Fruit fly (Drosophila melanogaster) whole organism, embryonic: ENCODE data around the gene Pur-alpha.

Source experiments
- Antp ChIP-seq: fragments of 200-800 bp; sonication (Bioruptor generic); optimal IDR thresholded peaks from 3 replicates; lab custom pipeline; 2016; ENCODE audit warnings: missing biosample characterization, missing genetic modification characterization
- Asciz ChIP-seq: fragments of 200-800 bp; sonication (Bioruptor generic); optimal IDR thresholded peaks from 2 replicates; lab custom pipeline; 2017; ENCODE audit warnings: missing biosample characterization, mild to moderate bottlenecking, missing genetic modification characterization, missing genetic modification reagents
- B-H2 ChIP-seq: fragments of 200-800 bp; sonication (Bioruptor generic); optimal IDR thresholded peaks from 2 replicates; lab custom pipeline; 2018; ENCODE audit warnings: missing biosample characterization, mild to moderate bottlenecking, missing genetic modification characterization
- BEAF-32 ChIP-seq: fragments of 200-800 bp; sonication (Bioruptor generic); optimal IDR thresholded peaks from 3 replicates; lab custom pipeline; 2017; ENCODE audit warnings: missing biosample characterization, missing genetic modification characterization, mild to moderate bottlenecking, moderate library complexity, missing genetic modification reagents
- CG10366 ChIP-seq: fragments of 200-800 bp; sonication (Bioruptor generic); IDR thresholded peaks from 2 replicates; pipeline ENCODE4 v1.3.6; 2022; ENCODE audit warnings: missing biosample characterization, missing genetic modification characterization
- CG11723 ChIP-seq: fragments of 200-800 bp; sonication (Bioruptor generic); optimal IDR thresholded peaks from 2 replicates; lab custom pipeline; 2017; ENCODE audit warnings: missing biosample characterization, mild to moderate bottlenecking, missing genetic modification characterization
- CG14710 ChIP-seq: fragments of 200-800 bp; sonication (Bioruptor generic); optimal IDR thresholded peaks from 3 replicates; lab custom pipeline; 2019; ENCODE audit warnings: missing biosample characterization, mild to moderate bottlenecking, missing genetic modification characterization, moderate library complexity
- CG15601 ChIP-seq: fragments of 200-800 bp; sonication (Bioruptor generic); optimal IDR thresholded peaks from 3 replicates; lab custom pipeline; 2019; ENCODE audit warnings: missing biosample characterization, mild to moderate bottlenecking, missing genetic modification characterization, moderate library complexity
- CG17802 ChIP-seq: fragments of 200-800 bp; sonication (Bioruptor generic); optimal IDR thresholded peaks from 2 replicates; lab custom pipeline; 2018; ENCODE audit warnings: missing biosample characterization, mild to moderate bottlenecking, missing genetic modification characterization, moderate library complexity
- CG17912 ChIP-seq: fragments of 200-800 bp; sonication (Bioruptor generic); optimal IDR thresholded peaks from 2 replicates; lab custom pipeline; 2018; ENCODE audit warnings: missing biosample characterization, mild to moderate bottlenecking, missing genetic modification characterization
- CG18262 ChIP-seq: fragments of 200-800 bp; optimal IDR thresholded peaks from 3 replicates; lab custom pipeline; 2019; ENCODE audit warnings: missing biosample characterization, mild to moderate bottlenecking, missing genetic modification characterization, moderate library complexity
- CG2120 ChIP-seq: fragments of 200-800 bp; sonication (Bioruptor generic); optimal IDR thresholded peaks from 3 replicates; lab custom pipeline; 2016; ENCODE audit warnings: missing biosample characterization, missing genetic modification characterization
- CG31441 ChIP-seq: fragments of 200-800 bp; sonication (Bioruptor generic); IDR thresholded peaks from 2 replicates; pipeline ENCODE4 v1.3.6; 2022; ENCODE audit warnings: missing biosample characterization, missing genetic modification characterization
- CG3407 ChIP-seq: fragments of 200-800 bp; sonication (Bioruptor generic); optimal IDR thresholded peaks from 2 replicates; lab custom pipeline; 2018; ENCODE audit warnings: missing biosample characterization, mild to moderate bottlenecking, missing genetic modification characterization
- CG4617 ChIP-seq: fragments of 200-800 bp; sonication (Bioruptor generic); optimal IDR thresholded peaks from 3 replicates; lab custom pipeline; 2016; ENCODE audit warnings: missing biosample characterization, missing genetic modification characterization, borderline replicate concordance
- CG4707 ChIP-seq: fragments of 200-800 bp; sonication (Bioruptor generic); optimal IDR thresholded peaks from 2 replicates; lab custom pipeline; 2018; ENCODE audit warnings: missing biosample characterization, mild to moderate bottlenecking, missing genetic modification characterization, moderate library complexity
- CG6813 ChIP-seq: fragments of 200-800 bp; sonication (Bioruptor generic); optimal IDR thresholded peaks from 2 replicates; lab custom pipeline; 2017; ENCODE audit warnings: missing biosample characterization, missing genetic modification characterization, mild to moderate bottlenecking, moderate library complexity, missing genetic modification reagents
- CG8089 ChIP-seq: fragments of 200-800 bp; sonication (Bioruptor generic); optimal IDR thresholded peaks from 3 replicates; lab custom pipeline; 2016; ENCODE audit warnings: missing biosample characterization, missing genetic modification characterization
- Ets65A ChIP-seq: fragments of 200-800 bp; sonication (Bioruptor generic); peaks from one replicate; lab custom pipeline; 2016; ENCODE audit warnings: missing biosample characterization, missing genetic modification characterization
- Fer1 ChIP-seq: fragments of 200-800 bp; sonication (Bioruptor generic); optimal IDR thresholded peaks from 2 replicates; lab custom pipeline; 2017; ENCODE audit warnings: missing biosample characterization, mild to moderate bottlenecking, missing genetic modification characterization
- Gug ChIP-seq: fragments of 200-800 bp; sonication (Bioruptor generic); IDR thresholded peaks from 4 replicates; pipeline ENCODE4 v1.3.6; 2022; ENCODE audit warnings: missing biosample characterization, missing genetic modification characterization
- HHEX ChIP-seq: fragments of 200-800 bp; sonication (Bioruptor generic); optimal IDR thresholded peaks from 3 replicates; lab custom pipeline; 2017; ENCODE audit warnings: missing biosample characterization, mild to moderate bottlenecking, missing genetic modification characterization, missing genetic modification reagents
- HLH3B ChIP-seq: fragments of 200-800 bp; sonication (Bioruptor generic); IDR thresholded peaks from 2 replicates; pipeline ENCODE4 v1.3.6; 2022; ENCODE audit warnings: missing biosample characterization, missing genetic modification characterization
- Hr51 ChIP-seq, 2 experiments: fragments of 200-800 bp; sonication (Bioruptor generic); optimal IDR thresholded peaks; 2 replicates in 1 of 2; 3 replicates in 1 of 2; lab custom pipeline; 2016 to 2018; ENCODE audit warnings: missing biosample characterization in 2 of 2, missing genetic modification characterization in 2 of 2, mild to moderate bottlenecking in 1 of 2, moderate library complexity in 1 of 2
- MESR4 ChIP-seq: fragments of 200-800 bp; sonication (Bioruptor generic); optimal IDR thresholded peaks from 2 replicates; lab custom pipeline; 2018; ENCODE audit warnings: missing biosample characterization, mild to moderate bottlenecking, missing genetic modification characterization, moderate library complexity
- NC2α ChIP-seq: fragments of 200-800 bp; sonication (Bioruptor generic); optimal IDR thresholded peaks from 2 replicates; lab custom pipeline; 2016; ENCODE audit warnings: missing biosample characterization, missing genetic modification characterization
- Neu2 ChIP-seq: fragments of 200-800 bp; sonication (Bioruptor generic); optimal IDR thresholded peaks from 3 replicates; lab custom pipeline; 2016; ENCODE audit warnings: missing biosample characterization, missing genetic modification characterization, borderline replicate concordance
- Sry-δ ChIP-seq: fragments of 200-800 bp; sonication (Bioruptor generic); optimal IDR thresholded peaks from 2 replicates; lab custom pipeline; 2016; ENCODE audit warnings: missing biosample characterization, missing genetic modification characterization
- TFAM ChIP-seq: fragments of 200-800 bp; sonication (Bioruptor generic); optimal IDR thresholded peaks from 2 replicates; lab custom pipeline; 2017; ENCODE audit warnings: missing biosample characterization, missing genetic modification characterization, inconsistent platforms
- ac ChIP-seq: fragments of 200-800 bp; sonication (Bioruptor generic); optimal IDR thresholded peaks from 3 replicates; lab custom pipeline; 2017; ENCODE audit warnings: missing biosample characterization, mild to moderate bottlenecking, missing genetic modification characterization
- amos ChIP-seq: fragments of 200-800 bp; sonication (Bioruptor generic); IDR thresholded peaks from 2 replicates; pipeline ENCODE4 v1.3.6; 2022; ENCODE audit warnings: missing biosample characterization, missing genetic modification characterization; ENCODE audit not compliant: partially characterized antibody
- ara ChIP-seq: fragments of 200-800 bp; sonication (Bioruptor generic); IDR thresholded peaks from 2 replicates; pipeline ENCODE4 v1.3.6; 2022; ENCODE audit warnings: missing biosample characterization, missing genetic modification characterization
- chinmo ChIP-seq: fragments of 200-800 bp; sonication (Bioruptor generic); IDR thresholded peaks from 4 replicates; pipeline ENCODE4 v1.3.6; 2022; ENCODE audit warnings: missing biosample characterization, missing genetic modification characterization; ENCODE audit not compliant: partially characterized antibody
- croc ChIP-seq: fragments of 200-800 bp; sonication (Bioruptor generic); conservative IDR thresholded peaks from 3 replicates; pipeline ENCODE4 v1.3.6; 2022; ENCODE audit warnings: missing biosample characterization, missing genetic modification characterization
- exex ChIP-seq: fragments of 200-800 bp; sonication (Bioruptor generic); optimal IDR thresholded peaks from 4 replicates; lab custom pipeline; 2018; ENCODE audit warnings: missing biosample characterization, mild to moderate bottlenecking, missing genetic modification characterization, moderate library complexity
- ham ChIP-seq: fragments of 200-800 bp; sonication (Bioruptor generic); IDR thresholded peaks from 2 replicates; pipeline ENCODE4 v1.3.6; 2022; ENCODE audit warnings: missing biosample characterization, missing genetic modification characterization
- kah ChIP-seq: fragments of 200-800 bp; sonication (Bioruptor generic); optimal IDR thresholded peaks from 2 replicates; lab custom pipeline; 2018; ENCODE audit warnings: missing biosample characterization, mild to moderate bottlenecking, missing genetic modification characterization
- lab ChIP-seq: fragments of 200-800 bp; sonication (Bioruptor generic); optimal IDR thresholded peaks from 3 replicates; lab custom pipeline; 2017; ENCODE audit warnings: missing biosample characterization, missing genetic modification characterization, mild to moderate bottlenecking, moderate library complexity, missing genetic modification reagents
- nau ChIP-seq: fragments of 200-800 bp; sonication (Bioruptor generic); optimal IDR thresholded peaks from 3 replicates; lab custom pipeline; 2017; ENCODE audit warnings: missing biosample characterization, mild to moderate bottlenecking, missing genetic modification characterization, missing genetic modification reagents
- nom ChIP-seq: fragments of 200-800 bp; sonication (Bioruptor generic); optimal IDR thresholded peaks from 2 replicates; lab custom pipeline; 2017; ENCODE audit warnings: missing biosample characterization, missing genetic modification characterization, mild to moderate bottlenecking, moderate library complexity, missing genetic modification reagents
- org-1 ChIP-seq: fragments of 200-800 bp; sonication (Bioruptor generic); optimal IDR thresholded peaks from 2 replicates; lab custom pipeline; 2017; ENCODE audit warnings: missing biosample characterization, missing genetic modification characterization
- pzg ChIP-seq: fragments of 200-800 bp; sonication (Bioruptor generic); optimal IDR thresholded peaks from 3 replicates; lab custom pipeline; 2018; ENCODE audit warnings: missing biosample characterization, mild to moderate bottlenecking, missing genetic modification characterization, moderate library complexity
- salm ChIP-seq: fragments of 200-800 bp; sonication (Bioruptor generic); optimal IDR thresholded peaks from 2 replicates; lab custom pipeline; 2018; ENCODE audit warnings: missing biosample characterization, mild to moderate bottlenecking, missing genetic modification characterization
- scrt ChIP-seq: fragments of 200-800 bp; sonication (Bioruptor generic); optimal IDR thresholded peaks from 2 replicates; lab custom pipeline; 2018; ENCODE audit warnings: missing biosample characterization, mild to moderate bottlenecking, missing genetic modification characterization, moderate library complexity
- tap ChIP-seq: fragments of 200-800 bp; optimal IDR thresholded peaks from 3 replicates; lab custom pipeline; 2019; ENCODE audit warnings: missing biosample characterization, mild to moderate bottlenecking, missing genetic modification characterization, moderate library complexity

The Pur-alpha gene

DNA sequence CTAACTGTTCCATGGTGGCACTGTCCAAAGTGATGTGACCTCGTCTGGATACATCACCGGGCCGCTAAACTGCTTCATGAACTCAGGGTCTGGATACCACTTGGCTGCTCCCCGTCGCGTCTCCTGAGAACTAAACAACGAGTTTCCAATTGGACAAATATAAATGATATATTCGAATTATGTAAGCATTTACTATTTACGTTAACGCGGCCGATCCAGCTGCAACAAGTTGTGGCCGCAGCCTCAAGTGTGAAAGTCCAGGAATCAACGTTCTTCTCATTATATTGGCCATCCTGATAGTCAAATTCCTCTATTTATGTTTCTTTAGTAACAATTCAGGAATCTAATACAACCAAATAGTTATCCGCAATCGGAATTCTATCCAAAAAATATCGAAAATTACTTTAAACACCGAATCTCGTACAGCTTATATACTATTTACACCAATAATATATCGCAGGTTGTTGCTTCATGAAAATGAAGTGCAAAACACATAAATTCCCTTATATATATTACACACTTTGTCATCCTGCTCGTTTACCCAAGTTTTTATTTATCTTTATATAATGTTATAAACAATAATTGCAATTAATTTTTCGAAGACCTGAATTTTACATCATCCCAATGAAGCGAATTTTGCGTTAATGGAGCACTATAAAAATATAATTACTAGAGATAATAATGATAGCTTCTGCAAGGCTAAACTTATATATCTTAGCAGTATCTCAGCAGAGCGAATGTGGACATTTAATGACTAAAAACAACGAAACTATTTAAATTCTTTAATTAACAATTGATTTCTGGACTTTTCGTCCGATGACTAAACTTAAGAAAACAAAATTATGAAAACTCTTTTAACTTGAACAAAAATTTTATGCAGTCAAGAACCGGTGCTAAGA, 12.8 kb downstream of the Pur-alpha start (continued):
- TF ChIP-seq Neu2 (no peak), BEAF-32 (GFP tag; lab: Kevin White, UChicago) (peak; percentile 63), CG4707 (GFP tag; lab: Kevin White, UChicago) (no peak), croc (no peak), CG2120 (GFP tag; lab: Kevin White, UChicago) (no peak), TFAM (GFP tag; lab: Kevin White, UChicago) (no peak), tap (no peak), Gug (GFP tag; lab: Robert Waterston, UW) (no peak), CG17912 (GFP tag; lab: Kevin White, UChicago) (no peak), nom (GFP tag; lab: Kevin White, UChicago) (no peak)
- TF ChIP-seq, all 482 proteins: peak for 39

DNA sequence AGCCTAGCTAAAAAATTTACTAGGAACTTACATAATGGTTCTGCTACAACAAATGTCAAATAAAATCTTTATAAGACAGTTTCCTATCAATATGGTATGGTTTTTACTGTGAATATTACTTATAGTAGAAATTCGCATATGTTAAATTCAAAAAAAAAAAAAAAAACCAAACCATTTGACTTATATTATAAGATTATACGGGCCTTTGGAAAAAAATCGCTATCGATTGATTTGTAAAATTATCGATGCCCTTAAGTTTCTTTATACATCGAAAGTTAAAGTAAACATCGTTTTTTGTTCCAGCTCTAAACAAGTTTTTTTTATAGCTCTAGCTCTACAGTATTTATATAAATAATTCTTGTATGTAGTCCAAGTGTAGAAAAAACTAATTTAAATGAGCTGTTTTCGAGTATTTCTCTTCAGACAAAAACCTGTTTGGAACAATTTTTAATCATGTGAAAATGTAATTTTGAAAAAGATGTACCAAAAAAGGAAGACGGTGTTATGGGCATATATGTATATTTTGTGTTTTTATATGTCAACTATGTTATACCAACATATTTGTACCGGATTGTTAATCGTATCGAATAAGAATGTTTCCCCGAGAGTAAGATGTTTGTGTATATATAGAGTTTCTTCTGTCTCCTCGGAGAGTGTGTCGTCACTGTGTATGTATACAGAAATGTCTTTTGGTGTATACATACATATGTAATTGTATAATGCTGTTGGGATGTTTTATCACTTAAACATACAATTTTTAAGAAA, 13.9 kb downstream of the Pur-alpha start, which contains the start of the genes ND-49 and Ephrin:
Gene ND-49 (minus strand): TSS at position 51 of the 765 bp plus-strand sequence.
Gene Ephrin (plus strand): TSS at position 252 of the 765 bp plus-strand sequence.
- TF ChIP-seq CG17802 (peak; percentile 96), CG4617 (GFP tag; lab: Kevin White, UChicago) (peak; percentile 67), Hr51 (GFP tag; optimal IDR thresholded peaks at IDR 0.05; lab: Kevin White, UChicago) (no peak), CG3407 (GFP tag; lab: Kevin White, UChicago) (no peak), lab (GFP tag; lab: Kevin White, UChicago) (no peak), CG6813 (GFP tag; lab: Kevin White, UChicago) (no peak), org-1 (no peak), ara (GFP tag; lab: Robert Waterston, UW) (no peak), Sry-δ (GFP tag; lab: Kevin White, UChicago) (peak; percentile 46), Ets65A (GFP tag; lab: Kevin White, UChicago) (no peak), CG15601 (tag; lab: Kevin White, UChicago) (no peak), scrt (no peak), CG18262 (tag; lab: Kevin White, UChicago) (peak; percentile 3), B-H2 (GFP tag; lab: Kevin White, UChicago) (no peak), CG31441 (GFP tag; lab: Robert Waterston, UW) (no peak), HHEX (GFP tag; lab: Kevin White, UChicago) (no peak), ac (no peak), pzg (GFP tag; lab: Kevin White, UChicago) (peak; percentile 13), MESR4 (peak; percentile 83), Asciz (GFP tag; lab: Kevin White, UChicago) (peak; percentile 5), CG10366 (GFP tag; lab: Robert Waterston, UW) (no peak), amos (GFP tag; lab: Robert Waterston, UW) (no peak), nau (no peak), HLH3B (GFP tag; lab: Robert Waterston, UW) (no peak), Gug (GFP tag; lab: Robert Waterston, UW) (no peak), CG14710 (tag; lab: Kevin White, UChicago) (no peak), Fer1 (GFP tag; lab: Kevin White, UChicago) (peak; percentile 30), ham (GFP tag; lab: Robert Waterston, UW) (no peak), kah (no peak), NC2α (GFP tag; lab: Kevin White, UChicago) (no peak), Antp (no peak), CG11723 (GFP tag; lab: Kevin White, UChicago) (no peak), exex (no peak), chinmo (no peak), salm (tag; lab: Kevin White, UChicago) (no peak), CG8089 (GFP tag; lab: Kevin White, UChicago) (no peak)
